Worm (Caenorhabditis elegans) whole organism, dauer: ENCODE measurements around the gene fat-5.

Experiments
- unc-62 ChIP-seq: sonication (generic microtip); optimal IDR thresholded peaks from 2 replicates; lab custom pipeline; 2017; ENCODE audit warnings: missing biosample characterization, missing genetic modification reagents, missing genetic modification characterization

fat-5 gene

DNA sequence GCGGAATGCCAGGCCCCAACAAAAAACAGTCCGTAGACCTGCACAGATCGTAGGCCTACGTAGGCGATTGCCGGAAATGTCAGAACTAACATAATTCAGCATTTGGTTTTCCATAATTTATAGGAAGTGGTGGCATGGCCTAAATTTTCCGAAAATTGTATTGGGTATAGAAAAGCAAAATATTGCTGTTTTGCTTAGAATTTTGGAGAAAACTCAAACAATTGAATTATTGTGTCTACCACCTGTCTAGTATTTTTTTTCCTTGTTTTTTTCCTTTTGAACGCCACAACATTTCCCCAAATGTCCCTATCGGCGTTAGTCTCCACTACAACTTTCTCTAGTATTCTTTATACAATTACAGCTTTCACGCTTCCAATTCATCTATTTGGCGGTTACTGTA is 42.4 kb downstream of the fat-5 start, which contains the start of gene srh-284:
srh-284 (plus strand) TSS at position 301 of the 400 bp plus-strand sequence.
- no peak for TF ChIP-seq unc-62 (GFP tag; lab: Kevin White, UChicago)

DNA sequence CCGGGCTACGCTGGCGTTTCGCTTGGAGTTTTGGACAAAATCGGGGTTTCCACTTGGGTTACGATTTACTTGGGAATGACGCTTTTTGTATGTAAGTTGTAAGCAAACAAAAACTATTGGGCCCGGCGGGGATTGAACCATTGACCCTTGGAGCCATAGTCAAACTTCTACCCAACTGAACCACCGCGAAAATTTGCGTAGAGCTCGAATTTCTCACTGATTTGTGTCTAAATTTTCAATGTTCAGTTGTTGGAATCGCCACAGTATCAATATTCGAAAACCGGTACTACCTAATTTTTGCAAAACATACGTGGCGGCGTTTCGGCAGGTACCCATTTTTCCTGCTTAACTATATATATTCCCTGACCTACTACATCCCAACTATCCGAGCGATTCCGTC is 43.0 kb downstream of the fat-5 start:
- no peak for TF ChIP-seq unc-62 (GFP tag; lab: Kevin White, UChicago)

DNA sequence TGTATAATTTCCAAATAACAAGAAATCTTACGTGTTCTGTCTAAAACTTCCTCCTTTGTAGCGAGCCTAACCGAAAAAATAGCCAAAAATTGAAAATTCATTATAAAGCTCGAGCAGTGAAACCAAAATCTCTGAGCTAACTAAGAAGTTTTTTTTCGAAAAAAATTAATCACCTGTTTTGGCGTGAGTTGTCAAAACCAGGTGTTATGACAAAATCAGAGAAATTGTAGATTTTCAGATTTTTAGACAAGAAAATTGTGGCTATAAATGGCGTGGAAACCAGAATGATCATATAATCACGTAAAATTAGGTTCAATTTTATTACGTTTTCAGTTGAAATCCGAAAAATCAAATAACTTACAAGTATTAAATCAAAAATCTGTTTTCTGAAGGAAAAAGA is 48.3 kb downstream of the fat-5 start, which contains the start of gene sre-21:
sre-21 (minus strand) TSS at position 101 of the 400 bp plus-strand sequence.
- no peak for TF ChIP-seq unc-62 (GFP tag; lab: Kevin White, UChicago)
